Fruit fly (Drosophila melanogaster) whole organism, prepupa: Measurements from ENCODE around the gene rump.

Experiments used
- Blimp-1 ChIP-seq: fragments of 200-800 bp; sonication (Bioruptor generic); optimal IDR thresholded peaks from 3 replicates; lab custom pipeline; 2017; ENCODE audit warnings: missing biosample characterization, missing genetic modification characterization, mild to moderate bottlenecking, moderate library complexity, missing genetic modification reagents
- CG10631 ChIP-seq: fragments of 200-800 bp; sonication (Bioruptor generic); optimal IDR thresholded peaks from 2 replicates; lab custom pipeline; 2016; ENCODE audit warnings: missing biosample characterization, missing genetic modification characterization
- CG10669 ChIP-seq: fragments of 200-800 bp; sonication (Bioruptor generic); optimal IDR thresholded peaks from 3 replicates; lab custom pipeline; 2018; ENCODE audit warnings: missing biosample characterization, mild to moderate bottlenecking, missing genetic modification characterization, moderate library complexity
- CG1621 ChIP-seq: fragments of 200-800 bp; sonication (Bioruptor generic); optimal IDR thresholded peaks from 3 replicates; lab custom pipeline; 2018; ENCODE audit warnings: missing biosample characterization, mild to moderate bottlenecking, missing genetic modification characterization
- CG3032 ChIP-seq: fragments of 200-800 bp; optimal IDR thresholded peaks from 2 replicates; lab custom pipeline; 2019; ENCODE audit warnings: missing biosample characterization, mild to moderate bottlenecking, missing genetic modification characterization, moderate library complexity
- CG31627 ChIP-seq: fragments of 200-800 bp; sonication (Bioruptor generic); optimal IDR thresholded peaks from 3 replicates; lab custom pipeline; 2016; ENCODE audit warnings: missing biosample characterization, missing genetic modification characterization
- CG32006 ChIP-seq: fragments of 200-800 bp; sonication (Bioruptor generic); optimal IDR thresholded peaks from 3 replicates; lab custom pipeline; 2017; ENCODE audit warnings: missing biosample characterization, mild to moderate bottlenecking, missing genetic modification characterization
- CG34406 ChIP-seq: fragments of 200-800 bp; sonication (Bioruptor generic); optimal IDR thresholded peaks from 3 replicates; lab custom pipeline; 2016; ENCODE audit warnings: missing biosample characterization, missing genetic modification characterization
- CG3919 ChIP-seq: fragments of 200-800 bp; sonication (Bioruptor generic); optimal IDR thresholded peaks from 3 replicates; lab custom pipeline; 2016; ENCODE audit warnings: missing biosample characterization, missing genetic modification characterization
- CG4318 ChIP-seq: fragments of 200-800 bp; sonication (Bioruptor generic); optimal IDR thresholded peaks from 3 replicates; lab custom pipeline; 2017; ENCODE audit warnings: missing biosample characterization, mild to moderate bottlenecking, missing genetic modification characterization
- CG6163 ChIP-seq: fragments of 200-800 bp; sonication (Bioruptor generic); IDR thresholded peaks from 3 replicates; pipeline ENCODE4 v1.3.6; 2022; ENCODE audit warnings: missing biosample characterization, missing genetic modification characterization
- CG6276 ChIP-seq: fragments of 200-800 bp; sonication (Bioruptor generic); optimal IDR thresholded peaks from 2 replicates; lab custom pipeline; 2017; ENCODE audit warnings: missing biosample characterization, mild to moderate bottlenecking, missing genetic modification characterization
- CG8119 ChIP-seq: fragments of 200-800 bp; sonication (Bioruptor generic); IDR thresholded peaks from 3 replicates; pipeline ENCODE4 v1.3.6; 2022; ENCODE audit warnings: missing biosample characterization, missing genetic modification characterization
- CG8319 ChIP-seq: fragments of 200-800 bp; sonication (Bioruptor generic); optimal IDR thresholded peaks from 3 replicates; lab custom pipeline; 2016; ENCODE audit warnings: missing biosample characterization, missing genetic modification characterization
- CG8632 ChIP-seq: fragments of 200-800 bp; sonication (Bioruptor generic); optimal IDR thresholded peaks from 3 replicates; lab custom pipeline; 2016; ENCODE audit warnings: missing biosample characterization, missing genetic modification characterization
- Eip78C ChIP-seq: fragments of 200-800 bp; sonication (Bioruptor generic); peaks from one replicate; lab custom pipeline; 2016; ENCODE audit warnings: missing biosample characterization, missing genetic modification characterization
- Ets96B ChIP-seq: fragments of 200-800 bp; optimal IDR thresholded peaks from 2 replicates; lab custom pipeline; 2019; ENCODE audit warnings: missing biosample characterization, mild to moderate bottlenecking, missing genetic modification characterization, moderate library complexity
- Gug ChIP-seq: fragments of 200-800 bp; sonication (Bioruptor generic); IDR thresholded peaks from 2 replicates; pipeline ENCODE4 v1.3.6; 2022; ENCODE audit warnings: missing biosample characterization, missing genetic modification characterization
- Hr39 ChIP-seq: fragments of 200-800 bp; sonication (Bioruptor generic); optimal IDR thresholded peaks from 2 replicates; lab custom pipeline; 2016; ENCODE audit warnings: missing biosample characterization, missing genetic modification characterization
- Hr4 ChIP-seq: fragments of 200-800 bp; sonication (Bioruptor generic); optimal IDR thresholded peaks from 3 replicates; lab custom pipeline; 2016; ENCODE audit warnings: missing biosample characterization, missing genetic modification characterization
- Lpt ChIP-seq: fragments of 200-800 bp; sonication (Bioruptor generic); optimal IDR thresholded peaks from 3 replicates; lab custom pipeline; 2016; ENCODE audit warnings: missing biosample characterization, missing genetic modification characterization
- Met ChIP-seq: fragments of 200-800 bp; sonication (Bioruptor generic); optimal IDR thresholded peaks from 3 replicates; lab custom pipeline; 2016; ENCODE audit warnings: missing biosample characterization, missing genetic modification characterization
- OdsH ChIP-seq: fragments of 200-800 bp; sonication (Bioruptor generic); optimal IDR thresholded peaks from 3 replicates; lab custom pipeline; 2016; ENCODE audit warnings: missing biosample characterization, missing genetic modification characterization
- Smox ChIP-seq: fragments of 200-800 bp; sonication (Bioruptor generic); optimal IDR thresholded peaks from 3 replicates; lab custom pipeline; 2016; ENCODE audit warnings: missing biosample characterization, missing genetic modification characterization
- Sox102F ChIP-seq: fragments of 200-800 bp; sonication (Bioruptor generic); optimal IDR thresholded peaks from 2 replicates; lab custom pipeline; 2016; ENCODE audit warnings: missing biosample characterization, mild to moderate bottlenecking, missing genetic modification characterization
- Sox14 ChIP-seq: fragments of 200-800 bp; sonication (Bioruptor generic); optimal IDR thresholded peaks from 3 replicates; lab custom pipeline; 2016; ENCODE audit warnings: missing biosample characterization, missing genetic modification characterization
- Sox15 ChIP-seq: fragments of 200-800 bp; sonication (Bioruptor generic); optimal IDR thresholded peaks from 3 replicates; lab custom pipeline; 2016; ENCODE audit warnings: missing biosample characterization, missing genetic modification characterization
- achi ChIP-seq: fragments of 200-800 bp; sonication (Bioruptor generic); optimal IDR thresholded peaks from 3 replicates; lab custom pipeline; 2016; ENCODE audit warnings: missing biosample characterization, missing genetic modification characterization
- acj6 ChIP-seq: fragments of 200-800 bp; sonication (Bioruptor generic); optimal IDR thresholded peaks from 3 replicates; lab custom pipeline; 2016; ENCODE audit warnings: missing biosample characterization, missing genetic modification characterization
- cyc ChIP-seq: fragments of 200-800 bp; sonication (Bioruptor generic); optimal IDR thresholded peaks from 3 replicates; lab custom pipeline; 2016; ENCODE audit warnings: missing biosample characterization, missing genetic modification characterization
- eg ChIP-seq: fragments of 200-800 bp; sonication (Bioruptor generic); IDR thresholded peaks from 3 replicates; pipeline ENCODE4 v1.3.6; 2022; ENCODE audit warnings: missing biosample characterization, missing genetic modification characterization
- esn ChIP-seq: fragments of 200-800 bp; sonication (Bioruptor generic); optimal IDR thresholded peaks from 2 replicates; lab custom pipeline; 2016; ENCODE audit warnings: missing biosample characterization, mild to moderate bottlenecking, missing genetic modification characterization, moderate library complexity
- fkh ChIP-seq: fragments of 200-800 bp; sonication (Bioruptor generic); optimal IDR thresholded peaks from 3 replicates; lab custom pipeline; 2017; ENCODE audit warnings: missing biosample characterization, mild to moderate bottlenecking, missing genetic modification characterization, moderate library complexity
- lz ChIP-seq: fragments of 200-800 bp; sonication (Bioruptor generic); optimal IDR thresholded peaks from 3 replicates; lab custom pipeline; 2016; ENCODE audit warnings: missing biosample characterization, missing genetic modification characterization
- net ChIP-seq: fragments of 200-800 bp; sonication (Bioruptor generic); optimal IDR thresholded peaks from 3 replicates; lab custom pipeline; 2016; ENCODE audit warnings: missing biosample characterization, missing genetic modification characterization
- pdm3 ChIP-seq: fragments of 200-800 bp; sonication (Bioruptor generic); optimal IDR thresholded peaks from 3 replicates; lab custom pipeline; 2016; ENCODE audit warnings: missing biosample characterization, missing genetic modification characterization
- salr ChIP-seq, 2 experiments: fragments of 200-800 bp; sonication (Bioruptor generic); optimal IDR thresholded peaks; 3 replicates each; lab custom pipeline; 2016 to 2018; ENCODE audit warnings: missing biosample characterization in 2 of 2, missing genetic modification characterization in 2 of 2, mild to moderate bottlenecking in 1 of 2
- spab ChIP-seq: fragments of 200-800 bp; sonication (Bioruptor generic); optimal IDR thresholded peaks from 2 replicates; lab custom pipeline; 2017; ENCODE audit warnings: missing biosample characterization, mild to moderate bottlenecking, missing genetic modification characterization, missing genetic modification reagents
- ss ChIP-seq, 2 experiments: fragments of 200-800 bp; sonication (Bioruptor generic); optimal IDR thresholded peaks; 2 replicates in 1 of 2; 3 replicates in 1 of 2; lab custom pipeline; 2017 to 2018; ENCODE audit warnings: mild to moderate bottlenecking in 2 of 2, missing biosample characterization in 2 of 2, missing genetic modification characterization in 2 of 2, moderate library complexity in 1 of 2
- svp ChIP-seq: fragments of 200-800 bp; sonication (Bioruptor generic); peaks from one replicate; lab custom pipeline; 2016; ENCODE audit warnings: missing biosample characterization, missing genetic modification characterization
- topi ChIP-seq: fragments of 200-800 bp; sonication (Bioruptor generic); optimal IDR thresholded peaks from 3 replicates; lab custom pipeline; 2016; ENCODE audit warnings: missing biosample characterization, missing genetic modification characterization
- vri ChIP-seq: fragments of 200-800 bp; sonication (Bioruptor generic); optimal IDR thresholded peaks from 3 replicates; lab custom pipeline; 2016; ENCODE audit warnings: missing biosample characterization, mild to moderate bottlenecking, missing genetic modification characterization

The rump gene

dm6 chr3R:9496748-9497147 lies 13.4 kb downstream of the rump start (continued):
- peak; percentile 26 for TF ChIP-seq pdm3
- TF ChIP-seq Lpt (GFP tag; lab: Kevin White, UChicago): no peak
- TF ChIP-seq achi (GFP tag; lab: Kevin White, UChicago): no peak
- TF ChIP-seq CG8319 (GFP tag; lab: Kevin White, UChicago): no peak
- no peak for TF ChIP-seq Hr4 (GFP tag; lab: Kevin White, UChicago)
- no peak for TF ChIP-seq net (GFP tag; lab: Kevin White, UChicago)
- TF ChIP-seq CG10631 (GFP tag; lab: Kevin White, UChicago): peak; percentile 19
- no peak for TF ChIP-seq CG3919 (GFP tag; lab: Kevin White, UChicago)
- no peak for TF ChIP-seq CG8119 (GFP tag; lab: Robert Waterston, UW)
- TF ChIP-seq CG32006 (GFP tag; lab: Kevin White, UChicago): no peak
- TF ChIP-seq Blimp-1 (GFP tag; lab: Kevin White, UChicago): no peak
- no peak for TF ChIP-seq salr (GFP tag; optimal IDR thresholded peaks at IDR 0.05; lab: Kevin White, UChicago)
- no peak for TF ChIP-seq CG34406 (GFP tag; lab: Kevin White, UChicago)
- no peak for TF ChIP-seq fkh (GFP tag; lab: Kevin White, UChicago)
- no peak for TF ChIP-seq CG6276 (GFP tag; lab: Kevin White, UChicago)
- TF ChIP-seq topi (GFP tag; lab: Kevin White, UChicago): peak; percentile 53

dm6 chr3R:9494627-9495009 lies 15.5 kb downstream of the rump start, which contains the start of gene phu:
TSS of gene phu (plus strand) at chr3R:9494801.
- TF ChIP-seq Hr39: no peak
- no peak for TF ChIP-seq acj6
- peak; percentile 70 for TF ChIP-seq svp (GFP tag; lab: Kevin White, UChicago)
- peak; percentile 8 for TF ChIP-seq vri (GFP tag; lab: Kevin White, UChicago)

dm6 chr3R:9493627-9494626 lies 16.2 kb downstream of the rump start, which contains the start of gene CG16779:
TSS of gene CG16779 (minus strand) at chr3R:9493677.
- TF ChIP-seq CG3919 (GFP tag; lab: Kevin White, UChicago) (no peak), CG31627 (GFP tag; lab: Kevin White, UChicago) (peak; percentile 38), Met (GFP tag; lab: Kevin White, UChicago) (peak; percentile 40), topi (GFP tag; lab: Kevin White, UChicago) (peak; percentile 7), Smox (GFP tag; lab: Kevin White, UChicago) (peak; percentile 48), cyc (GFP tag; lab: Kevin White, UChicago) (no peak), lz (peak; percentile 42), Hr4 (GFP tag; lab: Kevin White, UChicago) (peak; percentile 27), ss (GFP tag; optimal IDR thresholded peaks at IDR 0.05; lab: Kevin White, UChicago) (peak in 1 of 2 experiments; percentile 4), Ets96B (tag; lab: Kevin White, UChicago) (peak; percentile 28), Sox14 (peak; percentile 14), net (GFP tag; lab: Kevin White, UChicago) (peak; percentile 2), esn (GFP tag; lab: Kevin White, UChicago) (peak; percentile 53), CG6163 (GFP tag; lab: Robert Waterston, UW) (no peak), OdsH (peak; percentile 41), Gug (GFP tag; lab: Robert Waterston, UW) (no peak), Hr39 (peak; percentile 39), CG8119 (GFP tag; lab: Robert Waterston, UW) (no peak), Lpt (GFP tag; lab: Kevin White, UChicago) (no peak), spab (peak; percentile 9), CG10669 (GFP tag; lab: Kevin White, UChicago) (peak; percentile 39), Eip78C (GFP tag; lab: Kevin White, UChicago) (peak; percentile 61), salr (GFP tag; optimal IDR thresholded peaks at IDR 0.05; lab: Kevin White, UChicago) (no peak), CG8632 (no peak), svp (GFP tag; lab: Kevin White, UChicago) (peak; percentile 84), fkh (GFP tag; lab: Kevin White, UChicago) (peak; percentile 22), CG10631 (GFP tag; lab: Kevin White, UChicago) (no peak), CG1621 (tag; lab: Kevin White, UChicago) (peak; percentile 52), achi (GFP tag; lab: Kevin White, UChicago) (no peak), Sox102F (GFP tag; lab: Kevin White, UChicago) (peak; percentile 46), pdm3 (peak; percentile 30), eg (no peak), CG32006 (GFP tag; lab: Kevin White, UChicago) (peak; percentile 67), CG34406 (GFP tag; lab: Kevin White, UChicago) (no peak), acj6 (peak; percentile 30), Sox15 (GFP tag; lab: Kevin White, UChicago) (peak; percentile 46), CG4318 (peak; percentile 2), Blimp-1 (GFP tag; lab: Kevin White, UChicago) (no peak), vri (GFP tag; lab: Kevin White, UChicago) (no peak), CG3032 (tag; lab: Kevin White, UChicago) (peak; percentile 15)
